Fruit fly (Drosophila melanogaster): ENCODE results near the gene CG6118.

Gene CG6118

DNA sequence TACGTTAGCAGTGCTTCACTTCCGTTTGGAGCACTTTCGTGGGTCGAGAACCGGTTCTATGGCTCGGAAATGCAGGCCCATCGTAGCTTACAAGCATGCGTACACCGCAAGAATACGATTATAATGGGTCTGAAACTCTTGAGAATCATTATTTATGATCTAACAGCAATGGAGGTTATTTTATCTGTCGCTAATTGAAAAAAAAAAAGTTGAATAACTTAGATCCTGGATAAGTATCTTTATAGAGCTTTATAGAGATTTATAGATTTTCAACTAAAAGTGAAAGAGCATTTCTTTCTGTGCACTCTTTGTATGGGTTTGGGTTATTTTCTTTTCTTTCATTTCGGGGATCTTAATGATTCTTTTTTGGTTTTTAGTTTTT is 6.7 kb downstream of the CG6118 start (continued):
- TF ChIP-seq CG6689 (GFP tag; IDR thresholded peaks at IDR 0.05): peak; percentile 49
- TF ChIP-seq Asciz (GFP tag; optimal IDR thresholded peaks at IDR 0.05): peak; percentile 12
- peak; percentile 44 for TF ChIP-seq dmrt99B (tag; optimal IDR thresholded peaks at IDR 0.05)
- TF ChIP-seq YL-1 (GFP tag; optimal IDR thresholded peaks at IDR 0.05): no peak
- TF ChIP-seq Dll (GFP tag; IDR thresholded peaks at IDR 0.05; ENCODE audit: partially characterized antibody): no peak
- TF ChIP-seq hth (optimal IDR thresholded peaks at IDR 0.05): no peak
- no peak for TF ChIP-seq Atf6 (GFP tag; IDR thresholded peaks at IDR 0.05)
- TF ChIP-seq shn (GFP tag; optimal IDR thresholded peaks at IDR 0.05): no peak
- peak; percentile 72 for TF ChIP-seq Med (GFP tag)
- peak; percentile 39 for TF ChIP-seq CG8089 (GFP tag; optimal IDR thresholded peaks at IDR 0.05)
- TF ChIP-seq CG10366 (GFP tag; IDR thresholded peaks at IDR 0.05): no peak
- no peak for TF ChIP-seq Mad (GFP tag; optimal IDR thresholded peaks at IDR 0.05)
- peak; percentile 19 for TF ChIP-seq twi (tag; optimal IDR thresholded peaks at IDR 0.05)
- TF ChIP-seq CG2678 (tag; optimal IDR thresholded peaks at IDR 0.05): peak; percentile 60
- no peak for TF ChIP-seq CG6683 (GFP tag; optimal IDR thresholded peaks at IDR 0.05)
- no peak for TF ChIP-seq Fer1 (GFP tag; optimal IDR thresholded peaks at IDR 0.05)
- peak; percentile 17; the same call in 1 of the 2 replicates for TF ChIP-seq CG32767 (GFP tag; IDR thresholded peaks at IDR 0.05)
- peak; percentile 15; the same call in 1 of the 2 replicates for TF ChIP-seq sisA (GFP tag; IDR thresholded peaks at IDR 0.05)
- peak; percentile 70 for TF ChIP-seq gsb-n (tag; optimal IDR thresholded peaks at IDR 0.05)
- peak; percentile 8 for TF ChIP-seq CG6254 (GFP tag; optimal IDR thresholded peaks at IDR 0.05)
- TF ChIP-seq CG16813 (GFP tag; IDR thresholded peaks at IDR 0.05; ENCODE audit: partially characterized antibody): no peak
- peak; percentile 14 for TF ChIP-seq Usf (GFP tag; optimal IDR thresholded peaks at IDR 0.05)
- peak in 1 of 2 experiments; percentile 49 for TF ChIP-seq dpn (GFP tag; optimal IDR thresholded peaks at IDR 0.05)
- TF ChIP-seq CG1792 (GFP tag; optimal IDR thresholded peaks at IDR 0.05): no peak
- peak; percentile 71 for TF ChIP-seq row (GFP tag; IDR thresholded peaks at IDR 0.05)
- peak; percentile 21 for TF ChIP-seq lilli (GFP tag; optimal IDR thresholded peaks at IDR 0.05)
- no peak for TF ChIP-seq hbn (GFP tag; IDR thresholded peaks at IDR 0.05; ENCODE audit: partially characterized antibody)
- TF ChIP-seq Sry-β (GFP tag; optimal IDR thresholded peaks at IDR 0.05): no peak
- TF ChIP-seq Neu2 (GFP tag; optimal IDR thresholded peaks at IDR 0.05; ENCODE audit: borderline replicate concordance): no peak
- no peak for TF ChIP-seq toy (GFP tag; IDR thresholded peaks at IDR 0.05)
- peak; percentile 35; the same call in 1 of the 2 replicates for TF ChIP-seq E2f2 (GFP tag; IDR thresholded peaks at IDR 0.05)
- peak; percentile 50; the same call in 1 of the 3 replicates for TF ChIP-seq ci (GFP tag; IDR thresholded peaks at IDR 0.05)
- no peak for TF ChIP-seq CG11456 (GFP tag; IDR thresholded peaks at IDR 0.05)
- TF ChIP-seq tx (GFP tag; optimal IDR thresholded peaks at IDR 0.05): no peak
- TF ChIP-seq prd (optimal IDR thresholded peaks at IDR 0.05): no peak
- TF ChIP-seq prd (GFP tag; IDR thresholded peaks at IDR 0.05): peak; percentile 53; the same call in 2 of the 3 replicates
- TF ChIP-seq CG8388 (GFP tag; optimal IDR thresholded peaks at IDR 0.05): peak; percentile 75
- TF ChIP-seq peb (GFP tag; IDR thresholded peaks at IDR 0.05): peak; percentile 48; the same call in 1 of the 2 replicates
- TF ChIP-seq bcd (GFP tag; optimal IDR thresholded peaks at IDR 0.05): peak; percentile 17
- no peak for TF ChIP-seq CG17802 (tag; optimal IDR thresholded peaks at IDR 0.05)
- no peak for TF ChIP-seq CG18476 (GFP tag; optimal IDR thresholded peaks at IDR 0.05)
- TF ChIP-seq CG16815 (GFP tag; optimal IDR thresholded peaks at IDR 0.05): peak; percentile 17
- no peak for TF ChIP-seq hkb (optimal IDR thresholded peaks at IDR 0.05)
- TF ChIP-seq hkb (GFP tag; IDR thresholded peaks at IDR 0.05): peak; percentile 56; the same call in 1 of the 2 replicates
- TF ChIP-seq Elba2 (GFP tag; optimal IDR thresholded peaks at IDR 0.05): no peak
- TF ChIP-seq Xbp1 (GFP tag; optimal IDR thresholded peaks at IDR 0.05): peak; percentile 44
- peak; percentile 17 for TF ChIP-seq CG12155 (GFP tag; optimal IDR thresholded peaks at IDR 0.05)
- TF ChIP-seq CoRest (tag; optimal IDR thresholded peaks at IDR 0.05): peak; percentile 58
- peak; percentile 28; the same call in 1 of the 3 replicates for TF ChIP-seq tgo (GFP tag; IDR thresholded peaks at IDR 0.05)
- peak; percentile 33 for TF ChIP-seq ewg (GFP tag; optimal IDR thresholded peaks at IDR 0.05)
- no peak for TF ChIP-seq lov (optimal IDR thresholded peaks at IDR 0.05)
- no peak for TF ChIP-seq lov (GFP tag; IDR thresholded peaks at IDR 0.05)

Measured in whole organism, embryonic.